Fruit fly (Drosophila melanogaster) Kc167 (cell line): Measurements from ENCODE around the gene vib.

Experiments
- Myc ChIP-seq: fragments of >200 bp; optimal IDR thresholded peaks from 2 replicates; lab custom pipeline; 2017; ENCODE audit warnings: missing external identifiers
- insv ChIP-seq: fragments of >200 bp; optimal IDR thresholded peaks from 3 replicates; lab custom pipeline; 2018; ENCODE audit warnings: missing external identifiers
- ttk ChIP-seq: sonication (Bioruptor generic); optimal IDR thresholded peaks from 2 replicates; lab custom pipeline; 2017; ENCODE audit warnings: missing external identifiers

- TF ChIP-seq insv (lab: Kevin White, UChicago) (no peak), ttk (lab: Kevin White, UChicago) (no peak), Myc (lab: Kevin White, UChicago) (no peak)
Observed at dm6 chr3R:19246080-19246637, 19.7 kb upstream of the vib start, which contains the start of gene unc79.
